Fruit fly (Drosophila melanogaster) whole organism, wandering third instar larva: ENCODE data around the gene sd.

Experiments
- Abd-B ChIP-seq: fragments of >200 bp; optimal IDR thresholded peaks from 2 replicates; lab custom pipeline; 2017; ENCODE audit warnings: missing biosample characterization, missing genetic modification characterization
- CG32264 ChIP-seq: fragments of 200-800 bp; sonication (Bioruptor generic); optimal IDR thresholded peaks from 2 replicates; lab custom pipeline; 2016; ENCODE audit warnings: missing biosample characterization, missing genetic modification characterization
- CG9705 ChIP-seq: fragments of 200-800 bp; sonication (Bioruptor generic); optimal IDR thresholded peaks from 2 replicates; lab custom pipeline; 2018; ENCODE audit warnings: missing biosample characterization, mild to moderate bottlenecking, missing genetic modification characterization
- CrebA ChIP-seq: fragments of 200-800 bp; sonication (Bioruptor generic); optimal IDR thresholded peaks from 2 replicates; lab custom pipeline; 2016; ENCODE audit warnings: missing biosample characterization, mild to moderate bottlenecking, missing genetic modification characterization, borderline replicate concordance
- Dfd ChIP-seq: fragments of >200 bp; optimal IDR thresholded peaks from 2 replicates; lab custom pipeline; 2017; ENCODE audit warnings: missing biosample characterization, missing genetic modification characterization
- Dif ChIP-seq: fragments of 200-275, 200-300 bp; sonication (Bioruptor generic); optimal IDR thresholded peaks from 2 replicates; lab custom pipeline; 2018; ENCODE audit warnings: missing biosample characterization, missing genetic modification characterization; ENCODE audit not compliant: partially characterized antibody
- GATAd ChIP-seq: sonication (Bioruptor generic); optimal IDR thresholded peaks from 2 replicates; lab custom pipeline; 2016; ENCODE audit warnings: missing biosample characterization, missing genetic modification characterization
- HLH106 ChIP-seq: fragments of 200-800 bp; optimal IDR thresholded peaks from 3 replicates; lab custom pipeline; 2019; ENCODE audit warnings: missing biosample characterization, mild to moderate bottlenecking, missing genetic modification characterization, moderate library complexity
- Hnf4 ChIP-seq: fragments of 200-800 bp; sonication (Bioruptor generic); optimal IDR thresholded peaks from 2 replicates; lab custom pipeline; 2016; ENCODE audit warnings: missing biosample characterization, mild to moderate bottlenecking, missing genetic modification characterization
- Hr78 ChIP-seq: fragments of >200 bp; optimal IDR thresholded peaks from 2 replicates; lab custom pipeline; 2017; ENCODE audit warnings: missing biosample characterization, missing genetic modification characterization
- Hr83 ChIP-seq: fragments of 200-300 bp; sonication (Bioruptor generic); optimal IDR thresholded peaks from 2 replicates; lab custom pipeline; 2016; ENCODE audit warnings: missing biosample characterization, mild to moderate bottlenecking, missing genetic modification characterization, moderate library complexity; ENCODE audit not compliant: poor library complexity, severe bottlenecking
- Jra ChIP-seq: sonication (Bioruptor generic); optimal IDR thresholded peaks from 2 replicates; lab custom pipeline; 2016; ENCODE audit warnings: missing biosample characterization, missing genetic modification characterization
- Mio ChIP-seq: sonication (Bioruptor generic); optimal IDR thresholded peaks from 2 replicates; lab custom pipeline; 2016; ENCODE audit warnings: missing biosample characterization, missing genetic modification characterization
- Myc ChIP-seq: fragments of >200 bp; optimal IDR thresholded peaks from 2 replicates; lab custom pipeline; 2017
- N ChIP-seq: fragments of >200 bp; optimal IDR thresholded peaks from 2 replicates; lab custom pipeline; 2018; ENCODE audit warnings: missing biosample characterization, missing external identifiers, missing genetic modification characterization
- OdsH ChIP-seq: fragments of 200-800 bp; sonication (Bioruptor generic); optimal IDR thresholded peaks from 2 replicates; lab custom pipeline; 2016; ENCODE audit warnings: missing biosample characterization, mild to moderate bottlenecking, missing genetic modification characterization
- Rel ChIP-seq, 2 experiments: fragments of 200-800 bp; sonication (Bioruptor generic) in 1 of 2; optimal IDR thresholded peaks; 2 replicates in 1 of 2; 3 replicates in 1 of 2; lab custom pipeline; 2016 to 2019; ENCODE audit warnings: mild to moderate bottlenecking in 2 of 2, missing biosample characterization in 2 of 2, missing genetic modification characterization in 2 of 2, moderate library complexity in 1 of 2
- Sp1 ChIP-seq: fragments of 200-800 bp; sonication (Bioruptor generic); optimal IDR thresholded peaks from 3 replicates; lab custom pipeline; 2019; ENCODE audit warnings: missing biosample characterization, mild to moderate bottlenecking, missing genetic modification characterization, moderate library complexity
- Vsx2 ChIP-seq: fragments of 200-300, 225-300 bp; sonication (Bioruptor generic); optimal IDR thresholded peaks from 2 replicates; lab custom pipeline; 2018; ENCODE audit warnings: missing biosample characterization, missing genetic modification characterization; ENCODE audit not compliant: partially characterized antibody
- br ChIP-seq: fragments of 200-800 bp; sonication (Bioruptor generic); optimal IDR thresholded peaks from 2 replicates; lab custom pipeline; 2016; ENCODE audit warnings: missing biosample characterization, missing genetic modification characterization
- brk ChIP-seq: fragments of 200-800 bp; sonication (Bioruptor generic); optimal IDR thresholded peaks from 2 replicates; lab custom pipeline; 2016; ENCODE audit warnings: missing biosample characterization, mild to moderate bottlenecking, missing genetic modification characterization
- dl ChIP-seq, 2 experiments: fragments of 175-275, 200-275 bp in 1 of 2; fragments of 200-275 bp in 1 of 2; sonication (Bioruptor generic); optimal IDR thresholded peaks; lab custom pipeline; 2018; ENCODE audit warnings: mild to moderate bottlenecking in 2 of 2, missing biosample characterization in 2 of 2, missing genetic modification characterization in 2 of 2, moderate library complexity in 2 of 2; ENCODE audit not compliant: partially characterized antibody in 2 of 2, insufficient read depth in 1 of 2
- dmrt93B ChIP-seq: fragments of 200-800 bp; sonication (Bioruptor generic); optimal IDR thresholded peaks from 2 replicates; lab custom pipeline; 2018; ENCODE audit warnings: missing biosample characterization, mild to moderate bottlenecking, missing genetic modification characterization
- dsf ChIP-seq: sonication (Bioruptor generic); optimal IDR thresholded peaks from 2 replicates; lab custom pipeline; 2016; ENCODE audit warnings: missing biosample characterization, missing genetic modification characterization, borderline replicate concordance
- ey ChIP-seq: fragments of 200-800 bp; sonication (Bioruptor generic); optimal IDR thresholded peaks from 2 replicates; lab custom pipeline; 2016; ENCODE audit warnings: missing biosample characterization, missing genetic modification characterization
- foxo ChIP-seq, 2 experiments: fragments of 200-800 bp; sonication (Bioruptor generic); optimal IDR thresholded peaks; 2 replicates in 1 of 2; 3 replicates in 1 of 2; lab custom pipeline; 2016 to 2017; ENCODE audit warnings: missing biosample characterization in 2 of 2, missing genetic modification characterization in 2 of 2
- fru ChIP-seq: fragments of 200-800 bp; sonication (Bioruptor generic); optimal IDR thresholded peaks from 3 replicates; lab custom pipeline; 2016; ENCODE audit warnings: missing biosample characterization, mild to moderate bottlenecking, missing genetic modification characterization
- h ChIP-seq: fragments of 200-800 bp; sonication (Bioruptor generic); optimal IDR thresholded peaks from 3 replicates; lab custom pipeline; 2016; ENCODE audit warnings: missing biosample characterization, mild to moderate bottlenecking, missing genetic modification characterization
- jim ChIP-seq: fragments of 175-275, 200-325 bp; sonication (Bioruptor generic); optimal IDR thresholded peaks from 2 replicates; lab custom pipeline; 2016; ENCODE audit warnings: missing biosample characterization, mild to moderate bottlenecking, missing genetic modification characterization
- lola ChIP-seq: fragments of >200 bp; optimal IDR thresholded peaks from 2 replicates; lab custom pipeline; 2017; ENCODE audit warnings: missing biosample characterization, missing genetic modification characterization
- pan ChIP-seq: fragments of >200 bp; optimal IDR thresholded peaks from 2 replicates; lab custom pipeline; 2017
- psq ChIP-seq: fragments of 200-800 bp; sonication (Bioruptor generic); optimal IDR thresholded peaks from 3 replicates; lab custom pipeline; 2017; ENCODE audit warnings: missing biosample characterization, mild to moderate bottlenecking, missing genetic modification characterization, moderate library complexity
- rgr ChIP-seq: fragments of 200-800 bp; sonication (Bioruptor generic); optimal IDR thresholded peaks from 3 replicates; lab custom pipeline; 2016; ENCODE audit warnings: missing biosample characterization, mild to moderate bottlenecking, missing genetic modification characterization
- sage ChIP-seq: fragments of 200-800 bp; sonication (Bioruptor generic); optimal IDR thresholded peaks from 2 replicates; lab custom pipeline; 2016; ENCODE audit warnings: missing biosample characterization, mild to moderate bottlenecking, missing genetic modification characterization
- sv ChIP-seq: fragments of 200-800 bp; sonication (Bioruptor generic); optimal IDR thresholded peaks from 3 replicates; lab custom pipeline; 2016; ENCODE audit warnings: missing biosample characterization, missing genetic modification characterization
- tai ChIP-seq: sonication (Bioruptor generic); optimal IDR thresholded peaks from 2 replicates; lab custom pipeline; 2016; ENCODE audit warnings: missing biosample characterization, missing genetic modification characterization
- usp ChIP-seq: fragments of >200 bp; optimal IDR thresholded peaks from 2 replicates; lab custom pipeline; 2017; ENCODE audit warnings: missing biosample characterization, missing genetic modification characterization
- woc ChIP-seq: sonication (Bioruptor generic); optimal IDR thresholded peaks from 2 replicates; lab custom pipeline; 2016; ENCODE audit warnings: missing biosample characterization, mild to moderate bottlenecking, missing genetic modification characterization

The sd gene

DNA sequence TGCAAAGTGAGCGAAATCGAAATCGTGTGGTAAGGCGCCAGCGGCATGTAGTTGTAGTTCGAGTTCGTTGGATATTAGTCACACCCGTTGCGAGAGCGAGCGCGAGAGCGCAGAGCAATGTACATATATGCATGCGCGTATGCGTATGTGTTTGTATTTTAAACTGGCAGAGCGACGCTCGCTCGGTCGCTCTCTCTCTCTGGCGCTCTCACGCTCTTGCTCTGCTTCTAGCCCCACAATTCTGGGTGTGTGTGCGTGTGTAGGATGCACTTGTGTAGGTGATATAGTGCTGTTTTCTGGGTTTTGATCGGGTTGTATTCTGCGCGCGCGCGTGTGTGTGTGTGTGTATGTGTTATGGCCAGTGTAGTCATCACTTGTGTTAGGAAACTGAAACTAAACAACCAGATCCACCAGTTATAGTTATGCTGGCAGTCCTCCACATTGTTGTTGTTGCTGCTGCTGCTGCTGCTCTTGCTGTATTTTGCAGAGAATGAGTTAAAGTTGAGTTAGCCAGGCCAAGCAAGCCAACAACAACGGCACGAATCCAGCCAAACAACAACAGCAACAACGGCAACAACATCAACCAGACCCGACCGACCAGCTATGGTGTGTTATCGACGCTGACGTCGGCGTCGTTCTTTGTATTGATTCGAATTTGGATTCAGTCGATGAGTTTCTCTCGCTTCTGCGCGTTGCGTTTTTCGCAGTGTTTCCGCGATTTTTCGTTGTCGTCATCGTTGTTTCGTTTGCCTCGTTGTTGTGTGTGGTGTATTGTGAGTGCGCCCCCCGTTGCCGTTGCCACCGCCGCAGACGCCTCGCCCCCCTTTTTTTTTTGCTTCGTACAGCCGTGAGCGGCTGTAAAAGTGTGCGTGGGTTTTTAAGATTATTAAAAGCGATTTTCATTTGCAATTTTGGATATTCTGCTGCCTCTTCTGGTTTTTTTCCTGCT lies 7.8 kb downstream of the sd start:
- peak; percentile 99 for TF ChIP-seq Dif (GFP tag; lab: Kevin White, UChicago)
- peak; percentile 69 for TF ChIP-seq Hr83 (GFP tag; lab: Kevin White, UChicago)
- no peak for TF ChIP-seq HLH106
- no peak for TF ChIP-seq CG9705 (GFP tag; lab: Kevin White, UChicago)
- TF ChIP-seq CG32264: peak; percentile 22
- peak; percentile 44 for TF ChIP-seq sage (GFP tag; lab: Kevin White, UChicago)
- peak; percentile 13 for TF ChIP-seq fru (GFP tag; lab: Kevin White, UChicago)
- peak; percentile 16 for TF ChIP-seq ey (GFP tag; lab: Kevin White, UChicago)
- peak; percentile 5 for TF ChIP-seq Hr78 (GFP tag; lab: Kevin White, UChicago)
- TF ChIP-seq foxo (GFP tag; optimal IDR thresholded peaks at IDR 0.05; lab: Kevin White, UChicago): peak; percentile 15 to 53
- TF ChIP-seq brk (GFP tag; lab: Kevin White, UChicago): peak; percentile 66
- peak; percentile 40 for TF ChIP-seq dsf
- peak; percentile 98 to 99 for TF ChIP-seq dl (GFP tag; optimal IDR thresholded peaks at IDR 0.05; lab: Kevin White, UChicago; ENCODE audit: insufficient read depth in 1 of 2, partially characterized antibody in 2 of 2)
- no peak for TF ChIP-seq lola (GFP tag; lab: Kevin White, UChicago)
- peak; percentile 17 for TF ChIP-seq OdsH (GFP tag; lab: Kevin White, UChicago)
- peak; percentile 40 for TF ChIP-seq woc (GFP tag; lab: Kevin White, UChicago)
- TF ChIP-seq GATAd (GFP tag; lab: Kevin White, UChicago): no peak
- TF ChIP-seq Abd-B: peak; percentile 41
- TF ChIP-seq sv: no peak
- no peak for TF ChIP-seq pan (lab: Kevin White, UChicago)
- no peak for TF ChIP-seq usp (GFP tag; lab: Kevin White, UChicago)
- no peak for TF ChIP-seq Myc (lab: Kevin White, UChicago)
- TF ChIP-seq N (GFP tag; lab: Kevin White, UChicago): peak; percentile 91
- peak; percentile 17 for TF ChIP-seq Rel (GFP tag; optimal IDR thresholded peaks at IDR 0.05; lab: Kevin White, UChicago)
- TF ChIP-seq Rel (tag; optimal IDR thresholded peaks at IDR 0.05; lab: Kevin White, UChicago): peak; percentile 28
- TF ChIP-seq Hnf4 (GFP tag; lab: Kevin White, UChicago): peak; percentile 2
- peak; percentile 46 for TF ChIP-seq h (GFP tag; lab: Kevin White, UChicago)
- TF ChIP-seq psq (GFP tag; lab: Kevin White, UChicago): peak; percentile 65
- peak; percentile 15 for TF ChIP-seq Sp1 (GFP tag; lab: Kevin White, UChicago)
- peak; percentile 50 for TF ChIP-seq Jra
- TF ChIP-seq jim (GFP tag; lab: Kevin White, UChicago): peak; percentile 26
- no peak for TF ChIP-seq Dfd (GFP tag; lab: Kevin White, UChicago)
- TF ChIP-seq CrebA (GFP tag; lab: Kevin White, UChicago): peak; percentile 70
- peak; percentile 23 for TF ChIP-seq rgr (GFP tag; lab: Kevin White, UChicago)
- no peak for TF ChIP-seq dmrt93B
- no peak for TF ChIP-seq tai (GFP tag; lab: Kevin White, UChicago)
- peak; percentile 47 for TF ChIP-seq br (GFP tag; lab: Kevin White, UChicago)
- TF ChIP-seq Mio: no peak
- TF ChIP-seq Vsx2 (GFP tag; lab: Kevin White, UChicago): peak; percentile 93
- TF ChIP-seq, all 38 proteins: peak for 26

DNA sequence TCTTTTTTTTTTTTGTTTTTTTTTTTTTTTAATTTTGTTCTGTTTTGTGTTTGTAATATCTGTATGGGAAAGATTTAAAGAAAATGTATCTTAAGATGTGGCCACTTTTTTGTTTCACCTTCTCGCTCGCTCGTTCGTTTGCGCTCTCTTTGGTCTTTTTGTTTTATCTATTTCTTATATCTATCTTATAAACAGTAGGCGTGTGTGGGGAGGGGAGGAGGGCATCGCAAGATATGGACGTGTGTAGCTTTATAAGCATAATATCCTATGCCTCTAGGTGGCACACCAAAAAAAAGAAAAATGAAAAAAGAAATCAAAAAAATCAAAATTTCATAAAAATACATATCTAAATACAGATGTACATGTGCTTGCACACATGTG lies 8.4 kb downstream of the sd start:
- TF ChIP-seq dl (GFP tag; optimal IDR thresholded peaks at IDR 0.05; lab: Kevin White, UChicago; ENCODE audit: insufficient read depth in 1 of 2, partially characterized antibody in 2 of 2) (no peak), sv (no peak), Rel (GFP tag; optimal IDR thresholded peaks at IDR 0.05; lab: Kevin White, UChicago) (no peak), Rel (tag; optimal IDR thresholded peaks at IDR 0.05; lab: Kevin White, UChicago) (no peak)
